Worm (Caenorhabditis elegans) whole organism, early embryonic: ENCODE data around the gene T25D1.2.

Experiments used
- B0310.2 ChIP-seq: sonication (generic microtip); optimal IDR thresholded peaks from 2 replicates; lab custom pipeline; 2016; ENCODE audit warnings: mild to moderate bottlenecking, missing genetic modification characterization, missing compliant biosample characterization
- F13C5.2 ChIP-seq: sonication (generic microtip); optimal IDR thresholded peaks from 2 replicates; lab custom pipeline; 2017; ENCODE audit warnings: mild to moderate bottlenecking, missing genetic modification characterization, inconsistent platforms, missing compliant biosample characterization
- aly-1 ChIP-seq: sonication (generic microtip); optimal IDR thresholded peaks from 2 replicates; lab custom pipeline; 2016; ENCODE audit warnings: missing genetic modification characterization, missing compliant biosample characterization
- ama-1 ChIP-seq: fragments of 150-350 bp; optimal IDR thresholded peaks from 2 replicates; lab custom pipeline; 2014
- ceh-13 ChIP-seq: fragments of 200-800 bp; sonication (Bioruptor generic); optimal IDR thresholded peaks from 2 replicates; lab custom pipeline; 2018; ENCODE audit warnings: mild to moderate bottlenecking, missing genetic modification characterization, missing compliant biosample characterization
- ceh-36 ChIP-seq: sonication (generic microtip); optimal IDR thresholded peaks from 2 replicates; lab custom pipeline; 2016; ENCODE audit warnings: missing genetic modification characterization, inconsistent platforms, missing compliant biosample characterization
- ets-7 ChIP-seq: sonication (generic microtip); optimal IDR thresholded peaks from 2 replicates; lab custom pipeline; 2016; ENCODE audit warnings: missing genotype, missing genetic modification characterization, missing compliant biosample characterization
- flt-1 ChIP-seq: fragments of 200-800 bp; sonication (Bioruptor generic); IDR thresholded peaks from 2 replicates; pipeline ENCODE4 v1.3.6; 2022; ENCODE audit warnings: missing genetic modification characterization, missing compliant biosample characterization
- hmbx-1 ChIP-seq: sonication (generic microtip); optimal IDR thresholded peaks from 2 replicates; lab custom pipeline; 2016; ENCODE audit warnings: mild to moderate bottlenecking, missing genetic modification characterization, missing compliant biosample characterization
- hmg-4 ChIP-seq: fragments of 200-800 bp; sonication (Bioruptor generic); optimal IDR thresholded peaks from 2 replicates; lab custom pipeline; 2018; ENCODE audit warnings: mild to moderate bottlenecking, missing genetic modification characterization, missing compliant biosample characterization
- hnd-1 ChIP-seq: sonication (generic microtip); optimal IDR thresholded peaks from 2 replicates; lab custom pipeline; 2016; ENCODE audit warnings: missing genetic modification characterization, missing compliant biosample characterization
- pes-1 ChIP-seq: fragments of 200-800 bp; sonication (Bioruptor generic); IDR thresholded peaks from 2 replicates; pipeline ENCODE4 v1.3.6; 2022; ENCODE audit warnings: missing genetic modification reagents, missing genetic modification characterization, missing compliant biosample characterization
- scrt-1 ChIP-seq: fragments of 200-800 bp; sonication (Bioruptor generic); IDR thresholded peaks from 2 replicates; pipeline ENCODE4 v1.3.6; 2022; ENCODE audit warnings: missing genetic modification characterization, missing compliant biosample characterization
- sea-1 ChIP-seq: fragments of 200-800 bp; sonication (Bioruptor generic); conservative IDR thresholded peaks from 2 replicates; pipeline ENCODE4 v1.3.6; 2022; ENCODE audit warnings: missing genetic modification characterization, missing compliant biosample characterization
- tbx-11 ChIP-seq: fragments of 200-800 bp; sonication (Bioruptor generic); IDR thresholded peaks from 2 replicates; pipeline ENCODE4 v1.3.6; 2022; ENCODE audit warnings: missing genetic modification characterization, missing compliant biosample characterization
- tbx-37 ChIP-seq: fragments of 200-800 bp; sonication (Bioruptor generic); conservative IDR thresholded peaks from 2 replicates; pipeline ENCODE4 v1.3.6; 2022; ENCODE audit warnings: missing genetic modification reagents, missing genetic modification characterization, missing compliant biosample characterization
- tra-4 ChIP-seq: sonication (generic microtip); optimal IDR thresholded peaks from 2 replicates; lab custom pipeline; 2017; ENCODE audit warnings: missing genetic modification characterization, missing compliant biosample characterization

T25D1.2 gene

ce11 chrX:16530455-16530854 is 15.1 kb downstream of the T25D1.2 start:
- no peak for TF ChIP-seq B0310.2 (tag; lab: Kevin White, UChicago)
- TF ChIP-seq tbx-37 = no peak
- no peak for TF ChIP-seq aly-1

ce11 chrX:16532513-16532912 is 17.1 kb downstream of the T25D1.2 start:
- TF ChIP-seq tra-4 (tag; lab: Kevin White, UChicago) (no peak), ets-7 (tag; lab: Kevin White, UChicago) (no peak), hnd-1 (no peak), sea-1 (GFP tag; lab: Robert Waterston, UW) (no peak), aly-1 (no peak), tbx-37 (no peak), ceh-13 (GFP tag; lab: Kevin White, UChicago) (no peak), ama-1 (no peak)

- TF ChIP-seq hmbx-1 (tag; lab: Kevin White, UChicago) (no peak), tbx-37 (no peak), sea-1 (GFP tag; lab: Robert Waterston, UW) (no peak), scrt-1 (GFP tag; lab: Robert Waterston, UW) (no peak), F13C5.2 (tag; lab: Kevin White, UChicago) (no peak), ets-7 (tag; lab: Kevin White, UChicago) (no peak)
These were observed 18.5 kb downstream of the T25D1.2 start for ce11 chrX:16533860-16534259.

ce11 chrX:16534564-16534963 is 19.2 kb downstream of the T25D1.2 start:
- TF ChIP-seq hmbx-1 (tag; lab: Kevin White, UChicago) (no peak), B0310.2 (tag; lab: Kevin White, UChicago) (no peak), ceh-13 (GFP tag; lab: Kevin White, UChicago) (no peak), tra-4 (tag; lab: Kevin White, UChicago) (no peak), tbx-11 (no peak), scrt-1 (GFP tag; lab: Robert Waterston, UW) (no peak)

ce11 chrX:16535192-16535591 is 19.8 kb downstream of the T25D1.2 start:
- no peak for TF ChIP-seq ceh-13 (GFP tag; lab: Kevin White, UChicago)
- no peak for TF ChIP-seq flt-1 (GFP tag; lab: Robert Waterston, UW)
- no peak for TF ChIP-seq hmbx-1 (tag; lab: Kevin White, UChicago)
- no peak for TF ChIP-seq tra-4 (tag; lab: Kevin White, UChicago)
- TF ChIP-seq F13C5.2 (tag; lab: Kevin White, UChicago) = no peak
- no peak for TF ChIP-seq scrt-1 (GFP tag; lab: Robert Waterston, UW)
- no peak for TF ChIP-seq tbx-37
- no peak for TF ChIP-seq aly-1

ce11 chrX:16536230-16536940 is 21.0 kb downstream of the T25D1.2 start, which contains the start of gene pat-9:
Gene pat-9, plus strand, starts transcription at chrX:16536890.
- no peak for TF ChIP-seq ceh-13 (GFP tag; lab: Kevin White, UChicago)
- no peak for TF ChIP-seq hmbx-1 (tag; lab: Kevin White, UChicago)
- TF ChIP-seq B0310.2 (tag; lab: Kevin White, UChicago) = no peak
- TF ChIP-seq hmg-4 = no peak
- TF ChIP-seq pes-1 = no peak
- no peak for TF ChIP-seq ets-7 (tag; lab: Kevin White, UChicago)
- no peak for TF ChIP-seq scrt-1 (GFP tag; lab: Robert Waterston, UW)
- TF ChIP-seq hnd-1 = no peak
- TF ChIP-seq flt-1 (GFP tag; lab: Robert Waterston, UW) = no peak
- TF ChIP-seq ceh-36 (tag; lab: Kevin White, UChicago) = no peak
- no peak for TF ChIP-seq F13C5.2 (tag; lab: Kevin White, UChicago)
- TF ChIP-seq sea-1 (GFP tag; lab: Robert Waterston, UW) = no peak
- no peak for TF ChIP-seq tbx-11
- no peak for TF ChIP-seq tbx-37
- TF ChIP-seq tra-4 (tag; lab: Kevin White, UChicago) = no peak
- TF ChIP-seq aly-1 = no peak
- TF ChIP-seq ama-1 = no peak

ce11 chrX:16540374-16540773 is 25.0 kb downstream of the T25D1.2 start, which contains the start of gene osm-1:
Gene osm-1, plus strand, starts transcription at chrX:16540674.
- no peak for TF ChIP-seq flt-1 (GFP tag; lab: Robert Waterston, UW)

ce11 chrX:16543887-16544286 is 28.5 kb downstream of the T25D1.2 start:
- TF ChIP-seq hmbx-1 (tag; lab: Kevin White, UChicago) (no peak), tbx-37 (no peak), scrt-1 (GFP tag; lab: Robert Waterston, UW) (no peak), ceh-13 (GFP tag; lab: Kevin White, UChicago) (no peak), B0310.2 (tag; lab: Kevin White, UChicago) (no peak), tra-4 (tag; lab: Kevin White, UChicago) (no peak), sea-1 (GFP tag; lab: Robert Waterston, UW) (no peak), aly-1 (no peak)

- TF ChIP-seq hmg-4 (no peak), aly-1 (no peak), hmbx-1 (tag; lab: Kevin White, UChicago) (no peak), pes-1 (no peak), tbx-11 (no peak), B0310.2 (tag; lab: Kevin White, UChicago) (no peak), ets-7 (tag; lab: Kevin White, UChicago) (no peak), F13C5.2 (tag; lab: Kevin White, UChicago) (no peak), scrt-1 (GFP tag; lab: Robert Waterston, UW) (no peak), ceh-36 (tag; lab: Kevin White, UChicago) (no peak), tbx-37 (no peak), hnd-1 (no peak), sea-1 (GFP tag; lab: Robert Waterston, UW) (no peak), tra-4 (tag; lab: Kevin White, UChicago) (no peak), ama-1 (no peak), ceh-13 (GFP tag; lab: Kevin White, UChicago) (no peak), flt-1 (GFP tag; lab: Robert Waterston, UW) (no peak)
These were observed 30.3 kb downstream of the T25D1.2 start for ce11 chrX:16545641-16546040.
